Fruit fly (Drosophila melanogaster) whole organism, pupa: Measurements from ENCODE around the gene CG13728.

Experiments
- CG10348 ChIP-seq: fragments of 200-800 bp; sonication (Bioruptor generic); IDR thresholded peaks from 2 replicates; pipeline ENCODE4 v1.3.6; 2022; ENCODE audit warnings: missing biosample characterization, missing genetic modification characterization
- CG12605 ChIP-seq: fragments of 200-800 bp; sonication (Bioruptor generic); IDR thresholded peaks from 2 replicates; pipeline ENCODE4 v1.3.6; 2022; ENCODE audit warnings: missing biosample characterization, missing genetic modification characterization
- CG13204 ChIP-seq: fragments of 200-800 bp; sonication (Bioruptor generic); optimal IDR thresholded peaks from 2 replicates; lab custom pipeline; 2018; ENCODE audit warnings: missing biosample characterization, mild to moderate bottlenecking, missing genetic modification characterization, moderate library complexity
- CG14655 ChIP-seq: fragments of 200-800 bp; sonication (Bioruptor generic); optimal IDR thresholded peaks from 3 replicates; lab custom pipeline; 2017; ENCODE audit warnings: mild to moderate bottlenecking, missing biosample characterization, missing genetic modification reagents, missing genetic modification characterization
- CG15710 ChIP-seq: fragments of 200-800 bp; sonication (Bioruptor generic); optimal IDR thresholded peaks from 2 replicates; lab custom pipeline; 2018; ENCODE audit warnings: missing biosample characterization, mild to moderate bottlenecking, missing genetic modification characterization, moderate library complexity
- CG17806 ChIP-seq: fragments of 200-800 bp; sonication (Bioruptor generic); optimal IDR thresholded peaks from 2 replicates; lab custom pipeline; 2018; ENCODE audit warnings: missing biosample characterization, mild to moderate bottlenecking, missing genetic modification characterization, moderate library complexity
- CG32121 ChIP-seq: fragments of 200-800 bp; sonication (Bioruptor generic); IDR thresholded peaks from 2 replicates; pipeline ENCODE4 v1.3.6; 2022; ENCODE audit warnings: missing biosample characterization, missing genetic modification characterization
- CG34367 ChIP-seq: fragments of 200-800 bp; sonication (Bioruptor generic); optimal IDR thresholded peaks from 2 replicates; lab custom pipeline; 2018; ENCODE audit warnings: missing biosample characterization, mild to moderate bottlenecking, missing genetic modification characterization
- CG4496 ChIP-seq: fragments of 200-800 bp; sonication (Bioruptor generic); IDR thresholded peaks from 3 replicates; pipeline ENCODE4 v1.3.6; 2022; ENCODE audit warnings: missing biosample characterization, missing genetic modification characterization
- CG8159 ChIP-seq: fragments of 200-800 bp; sonication (Bioruptor generic); optimal IDR thresholded peaks from 3 replicates; lab custom pipeline; 2018; ENCODE audit warnings: missing biosample characterization, mild to moderate bottlenecking, missing genetic modification characterization, moderate library complexity
- CG8301 ChIP-seq: fragments of 200-800 bp; sonication (Bioruptor generic); optimal IDR thresholded peaks from 2 replicates; lab custom pipeline; 2018; ENCODE audit warnings: missing biosample characterization, mild to moderate bottlenecking, missing genetic modification characterization
- CG9948 ChIP-seq: fragments of 200-800 bp; sonication (Bioruptor generic); optimal IDR thresholded peaks from 2 replicates; lab custom pipeline; 2018; ENCODE audit warnings: missing biosample characterization, mild to moderate bottlenecking, missing genetic modification characterization, moderate library complexity
- D1 ChIP-seq: fragments of 200-800 bp; sonication (Bioruptor generic); optimal IDR thresholded peaks from 2 replicates; lab custom pipeline; 2018; ENCODE audit warnings: missing biosample characterization, mild to moderate bottlenecking, missing genetic modification characterization, moderate library complexity
- EcR ChIP-seq: fragments of 200-800 bp; sonication (Bioruptor generic); optimal IDR thresholded peaks from 3 replicates; lab custom pipeline; 2019; ENCODE audit warnings: missing biosample characterization, missing genetic modification characterization, mild to moderate bottlenecking, moderate library complexity, missing genetic modification reagents
- Ets98B ChIP-seq: fragments of 200-800 bp; sonication (Bioruptor generic); IDR thresholded peaks from 2 replicates; pipeline ENCODE4 v1.3.6; 2022; ENCODE audit warnings: missing biosample characterization, missing genetic modification characterization
- Pif1A ChIP-seq: fragments of 200-800 bp; sonication (Bioruptor generic); optimal IDR thresholded peaks from 3 replicates; lab custom pipeline; 2016; ENCODE audit warnings: missing biosample characterization, missing genetic modification characterization
- Pif1B ChIP-seq: fragments of 200-800 bp; sonication (Bioruptor generic); optimal IDR thresholded peaks from 3 replicates; lab custom pipeline; 2016; ENCODE audit warnings: missing biosample characterization, missing genetic modification characterization
- Snoo ChIP-seq: fragments of 200-800 bp; sonication (Bioruptor generic); optimal IDR thresholded peaks from 3 replicates; lab custom pipeline; 2017; ENCODE audit warnings: missing biosample characterization, mild to moderate bottlenecking, missing genetic modification characterization, inconsistent platforms
- fd96Ca ChIP-seq: fragments of 200-800 bp; sonication (Bioruptor generic); IDR thresholded peaks from 3 replicates; pipeline ENCODE4 v1.3.6; 2022; ENCODE audit warnings: missing biosample characterization, missing genetic modification characterization
- gl ChIP-seq: fragments of 200-800 bp; sonication (Bioruptor generic); optimal IDR thresholded peaks from 2 replicates; lab custom pipeline; 2018; ENCODE audit warnings: missing biosample characterization, mild to moderate bottlenecking, missing genetic modification characterization
- rn ChIP-seq: fragments of 200-800 bp; sonication (Bioruptor generic); IDR thresholded peaks from 2 replicates; pipeline ENCODE4 v1.3.6; 2022; ENCODE audit warnings: missing biosample characterization, missing genetic modification characterization

The CG13728 gene

DNA sequence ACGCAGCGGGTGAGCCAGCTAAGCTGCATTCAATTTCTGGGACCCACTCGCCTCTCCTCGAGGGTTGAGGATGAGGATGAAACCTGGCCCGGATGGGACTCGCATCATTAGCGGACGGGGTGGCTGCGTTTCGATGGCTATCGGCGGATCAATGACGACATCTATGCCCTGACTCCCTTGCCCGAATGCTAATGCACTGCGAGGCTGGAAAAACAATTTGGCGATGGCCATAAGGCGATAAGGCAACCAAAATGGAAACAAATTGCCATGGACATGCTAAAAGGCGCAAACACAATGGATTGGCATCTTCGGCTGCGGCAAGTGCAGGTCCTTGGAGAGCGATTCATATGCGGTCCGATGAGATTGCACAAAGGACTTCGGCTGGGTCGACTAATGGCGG is 19.6 kb downstream of the CG13728 start:
- no peak for TF ChIP-seq Pif1B
- TF ChIP-seq CG4496 (GFP tag; lab: Robert Waterston, UW): no peak
- TF ChIP-seq rn (GFP tag; lab: Robert Waterston, UW): no peak
- TF ChIP-seq CG34367 (tag; lab: Kevin White, UChicago): no peak
- TF ChIP-seq CG32121 (GFP tag; lab: Robert Waterston, UW): no peak
- no peak for TF ChIP-seq CG14655 (GFP tag; lab: Kevin White, UChicago)
- no peak for TF ChIP-seq D1 (tag; lab: Kevin White, UChicago)
- no peak for TF ChIP-seq Pif1A (GFP tag; lab: Kevin White, UChicago)
- no peak for TF ChIP-seq CG10348 (GFP tag; lab: Robert Waterston, UW)
- no peak for TF ChIP-seq gl (tag; lab: Kevin White, UChicago)
- no peak for TF ChIP-seq CG17806 (tag; lab: Kevin White, UChicago)
- TF ChIP-seq CG13204 (GFP tag; lab: Kevin White, UChicago): no peak
- no peak for TF ChIP-seq CG9948
- TF ChIP-seq CG12605: no peak
- TF ChIP-seq CG15710 (tag; lab: Kevin White, UChicago): no peak
- no peak for TF ChIP-seq Snoo
- no peak for TF ChIP-seq CG8301 (tag; lab: Kevin White, UChicago)
- TF ChIP-seq fd96Ca (GFP tag; lab: Robert Waterston, UW): no peak
- no peak for TF ChIP-seq EcR (GFP tag; lab: Kevin White, UChicago)
- TF ChIP-seq CG8159: no peak

DNA sequence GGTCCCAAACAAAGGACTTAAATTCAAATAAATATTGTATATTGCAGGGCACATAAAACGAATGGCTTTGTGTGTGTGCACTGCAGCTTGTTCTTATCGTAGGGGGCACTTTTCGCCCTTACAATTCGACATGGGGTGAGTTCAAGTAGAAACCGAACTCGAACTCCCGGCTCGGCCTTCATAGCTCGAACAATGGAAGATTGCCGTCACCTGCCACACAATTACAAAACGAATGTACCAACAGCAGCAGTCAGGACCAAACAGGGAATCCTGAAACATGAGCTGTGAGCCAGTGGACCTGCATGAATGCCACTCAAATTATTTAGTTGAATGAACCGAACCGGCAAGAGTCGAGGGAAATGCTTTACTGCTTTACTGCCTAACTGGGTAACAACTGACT is 20.6 kb downstream of the CG13728 start:
- TF ChIP-seq Ets98B (GFP tag; lab: Robert Waterston, UW) (no peak), EcR (GFP tag; lab: Kevin White, UChicago) (no peak), CG14655 (GFP tag; lab: Kevin White, UChicago) (no peak), rn (GFP tag; lab: Robert Waterston, UW) (no peak), Snoo (no peak), CG34367 (tag; lab: Kevin White, UChicago) (no peak), fd96Ca (GFP tag; lab: Robert Waterston, UW) (no peak), Pif1A (GFP tag; lab: Kevin White, UChicago) (no peak), CG8159 (no peak), CG8301 (tag; lab: Kevin White, UChicago) (no peak), CG13204 (GFP tag; lab: Kevin White, UChicago) (no peak), CG4496 (GFP tag; lab: Robert Waterston, UW) (no peak), D1 (tag; lab: Kevin White, UChicago) (no peak), gl (tag; lab: Kevin White, UChicago) (no peak), CG15710 (tag; lab: Kevin White, UChicago) (no peak), CG10348 (GFP tag; lab: Robert Waterston, UW) (no peak), CG32121 (GFP tag; lab: Robert Waterston, UW) (no peak)

DNA sequence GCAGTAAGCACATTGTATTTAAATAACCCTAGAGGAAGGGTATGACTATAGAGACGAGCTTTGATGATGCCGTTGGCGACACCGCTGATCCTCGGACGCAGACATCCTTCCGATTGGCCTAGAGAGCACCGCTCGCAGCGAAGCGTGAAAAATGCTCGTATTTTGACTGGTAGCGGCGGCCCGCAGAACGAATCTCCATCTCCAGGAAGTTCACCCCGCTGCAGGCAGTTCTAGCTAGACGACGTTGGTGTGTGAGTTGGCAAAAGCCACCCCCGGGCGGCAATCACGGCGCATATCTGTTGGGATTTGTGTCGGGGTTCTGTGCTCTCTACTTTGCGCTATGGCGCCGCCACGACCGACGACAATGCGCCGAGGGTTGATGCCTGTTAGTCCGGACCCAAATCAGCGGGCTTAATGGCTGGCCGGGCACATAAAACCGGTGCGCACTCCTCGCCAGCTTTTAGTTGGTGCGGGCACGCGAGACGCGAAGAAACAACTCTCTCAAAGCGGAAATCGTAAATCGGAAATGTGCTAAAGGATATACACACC is 23.2 kb downstream of the CG13728 start, which contains the start of gene tap:
TSS of gene tap (plus strand) at position 458 of the 549 bp plus-strand sequence.
- TF ChIP-seq CG4496 (GFP tag; lab: Robert Waterston, UW) (no peak), gl (tag; lab: Kevin White, UChicago) (no peak), CG10348 (GFP tag; lab: Robert Waterston, UW) (no peak), Pif1B (no peak), Ets98B (GFP tag; lab: Robert Waterston, UW) (no peak)

DNA sequence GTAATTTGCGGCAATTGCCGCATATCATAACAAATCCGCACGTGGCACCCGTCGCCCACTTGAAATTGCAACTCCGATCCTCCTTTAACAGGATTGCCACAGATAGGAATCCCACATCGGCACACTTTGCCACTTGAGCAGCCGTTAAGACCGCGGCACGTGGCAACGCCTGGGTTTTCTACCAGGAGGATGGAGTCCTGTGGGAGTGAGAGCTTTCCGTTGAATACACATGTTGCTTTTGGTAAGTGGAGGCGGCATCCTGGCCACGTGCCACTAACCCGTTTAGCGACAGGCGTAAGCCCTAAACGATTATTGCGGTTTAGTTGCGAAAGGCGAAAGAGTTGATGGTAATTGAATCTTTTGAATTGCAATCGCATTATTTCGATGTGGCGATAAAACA is 24.0 kb downstream of the CG13728 start:
- TF ChIP-seq EcR (GFP tag; lab: Kevin White, UChicago) (no peak), D1 (tag; lab: Kevin White, UChicago) (no peak), Pif1A (GFP tag; lab: Kevin White, UChicago) (no peak), CG10348 (GFP tag; lab: Robert Waterston, UW) (no peak), CG15710 (tag; lab: Kevin White, UChicago) (no peak), CG4496 (GFP tag; lab: Robert Waterston, UW) (no peak), CG14655 (GFP tag; lab: Kevin White, UChicago) (no peak), Pif1B (no peak), Ets98B (GFP tag; lab: Robert Waterston, UW) (no peak), CG13204 (GFP tag; lab: Kevin White, UChicago) (no peak), Snoo (no peak), CG8301 (tag; lab: Kevin White, UChicago) (no peak), gl (tag; lab: Kevin White, UChicago) (no peak), CG8159 (no peak), fd96Ca (GFP tag; lab: Robert Waterston, UW) (no peak), CG34367 (tag; lab: Kevin White, UChicago) (no peak), CG12605 (no peak)

DNA sequence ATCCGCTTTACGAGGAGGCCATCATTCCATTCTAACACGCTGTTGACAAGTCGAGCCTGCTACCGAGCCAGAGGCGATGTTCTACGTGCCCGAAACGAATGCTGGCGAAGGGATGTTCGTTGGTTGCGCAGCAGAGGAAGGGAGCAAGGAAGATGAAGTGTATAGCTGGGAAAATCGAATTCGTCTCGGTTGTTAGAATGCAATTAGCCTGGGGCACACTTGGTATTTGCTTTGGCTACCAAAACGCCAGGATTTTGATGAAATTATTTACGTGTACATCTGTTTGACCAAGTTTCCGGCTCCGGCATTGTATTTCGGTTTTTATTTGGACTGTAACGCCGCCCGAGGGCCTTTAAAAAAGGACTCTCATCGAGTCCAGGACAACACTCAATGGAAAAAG is 25.1 kb downstream of the CG13728 start:
- no peak for TF ChIP-seq CG9948
- TF ChIP-seq CG15710 (tag; lab: Kevin White, UChicago): no peak
- TF ChIP-seq CG8159: no peak

DNA sequence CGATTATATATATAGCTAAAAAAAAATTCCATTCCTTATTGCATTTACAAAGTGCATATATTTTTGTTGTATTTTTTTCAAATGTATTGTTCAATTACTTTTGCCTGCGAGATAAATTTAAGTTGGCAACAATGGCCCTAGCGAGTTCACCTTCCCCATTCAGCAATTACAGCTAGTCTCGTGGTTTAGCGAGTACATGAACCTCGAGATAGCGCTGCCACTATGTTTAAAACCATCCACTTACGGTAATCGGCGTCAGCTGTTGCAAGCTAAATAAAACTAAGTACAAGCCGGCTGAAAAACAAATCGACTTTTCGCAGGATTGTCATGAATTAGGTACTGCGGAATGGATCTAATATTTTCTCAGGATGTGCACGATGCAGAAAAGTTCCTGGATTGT is 29.7 kb downstream of the CG13728 start:
- TF ChIP-seq CG13204 (GFP tag; lab: Kevin White, UChicago) (no peak), CG15710 (tag; lab: Kevin White, UChicago) (no peak), Snoo (no peak), CG32121 (GFP tag; lab: Robert Waterston, UW) (no peak), CG4496 (GFP tag; lab: Robert Waterston, UW) (no peak), Pif1A (GFP tag; lab: Kevin White, UChicago) (no peak), CG14655 (GFP tag; lab: Kevin White, UChicago) (no peak), rn (GFP tag; lab: Robert Waterston, UW) (no peak), CG10348 (GFP tag; lab: Robert Waterston, UW) (no peak), CG34367 (tag; lab: Kevin White, UChicago) (no peak), Pif1B (no peak), CG17806 (tag; lab: Kevin White, UChicago) (no peak)
- TF ChIP-seq, all 21 proteins: peak for 0
